Fruit fly (Drosophila melanogaster) whole organism, embryonic: ENCODE results near the gene Taf10.
A peak's percentile ranks its signal among the peaks of the same experiment; 100 is the strongest.

Experiments used
- Antp ChIP-seq: fragments of 200-800 bp; sonication (Bioruptor generic); optimal IDR thresholded peaks from 3 replicates; lab custom pipeline; 2016; ENCODE audit warnings: missing biosample characterization, missing genetic modification characterization
- B-H1 ChIP-seq: fragments of 200-800 bp; sonication (Bioruptor generic); IDR thresholded peaks from 3 replicates; pipeline ENCODE4 v1.3.6; 2022; ENCODE audit warnings: missing biosample characterization, missing genetic modification characterization
- BEAF-32 ChIP-seq: fragments of 200-800 bp; sonication (Bioruptor generic); optimal IDR thresholded peaks from 3 replicates; lab custom pipeline; 2017; ENCODE audit warnings: missing biosample characterization, missing genetic modification characterization, mild to moderate bottlenecking, moderate library complexity, missing genetic modification reagents
- C15 ChIP-seq: fragments of 200-800 bp; sonication (Bioruptor generic); IDR thresholded peaks from 3 replicates; pipeline ENCODE4 v1.3.6; 2022; ENCODE audit warnings: missing biosample characterization, missing genetic modification characterization
- CG10431 ChIP-seq: fragments of 200-800 bp; sonication (Bioruptor generic); optimal IDR thresholded peaks from 3 replicates; lab custom pipeline; 2018; ENCODE audit warnings: missing biosample characterization, mild to moderate bottlenecking, missing genetic modification characterization
- CG11085 ChIP-seq: fragments of 200-800 bp; sonication (Bioruptor generic); IDR thresholded peaks from 2 replicates; pipeline ENCODE4 v1.3.6; 2022; ENCODE audit warnings: missing biosample characterization, missing genetic modification characterization
- CG11247 ChIP-seq: fragments of 200-800 bp; sonication (Bioruptor generic); IDR thresholded peaks from 2 replicates; pipeline ENCODE4 v1.3.6; 2022; ENCODE audit warnings: missing biosample characterization, missing genetic modification characterization
- CG11456 ChIP-seq: fragments of 200-800 bp; sonication (Bioruptor generic); IDR thresholded peaks from 3 replicates; pipeline ENCODE4 v1.3.6; 2022; ENCODE audit warnings: missing biosample characterization, missing genetic modification characterization
- CG17328 ChIP-seq: fragments of 200-800 bp; sonication (Bioruptor generic); IDR thresholded peaks from 2 replicates; pipeline ENCODE4 v1.3.6; 2022; ENCODE audit warnings: missing biosample characterization, missing genetic modification characterization
- CG17568 ChIP-seq: fragments of 200-800 bp; sonication (Bioruptor generic); optimal IDR thresholded peaks from 2 replicates; lab custom pipeline; 2018; ENCODE audit warnings: missing biosample characterization, mild to moderate bottlenecking, missing genetic modification characterization, moderate library complexity
- CG1832 ChIP-seq: fragments of 200-800 bp; sonication (Bioruptor generic); optimal IDR thresholded peaks from 2 replicates; lab custom pipeline; 2017; ENCODE audit warnings: missing biosample characterization, mild to moderate bottlenecking, missing genetic modification characterization, inconsistent platforms
- CG31388 ChIP-seq: fragments of 200-800 bp; sonication (Bioruptor generic); optimal IDR thresholded peaks from 2 replicates; lab custom pipeline; 2016; ENCODE audit warnings: missing biosample characterization, missing genetic modification characterization
- CG32532 ChIP-seq: fragments of 200-800 bp; sonication (Bioruptor generic); IDR thresholded peaks from 2 replicates; pipeline ENCODE4 v1.3.6; 2022; ENCODE audit warnings: missing biosample characterization, missing genetic modification characterization
- CG43689 ChIP-seq: fragments of 200-800 bp; sonication (Bioruptor generic); IDR thresholded peaks from 2 replicates; pipeline ENCODE4 v1.3.6; 2022; ENCODE audit warnings: missing biosample characterization, missing genetic modification characterization
- CG5953 ChIP-seq: fragments of 200-800 bp; sonication (Bioruptor generic); IDR thresholded peaks from 2 replicates; pipeline ENCODE4 v1.3.6; 2022; ENCODE audit warnings: missing biosample characterization, missing genetic modification characterization
- CG6854 ChIP-seq: fragments of 200-800 bp; sonication (Bioruptor generic); optimal IDR thresholded peaks from 3 replicates; lab custom pipeline; 2017; ENCODE audit warnings: missing biosample characterization, mild to moderate bottlenecking, missing genetic modification characterization
- CG9215 ChIP-seq: fragments of 200-800 bp; sonication (Bioruptor generic); IDR thresholded peaks from 2 replicates; pipeline ENCODE4 v1.3.6; 2022; ENCODE audit warnings: missing biosample characterization, missing genetic modification characterization
- CG9437 ChIP-seq: fragments of 200-800 bp; sonication (Bioruptor generic); optimal IDR thresholded peaks from 2 replicates; lab custom pipeline; 2018; ENCODE audit warnings: missing biosample characterization, mild to moderate bottlenecking, missing genetic modification characterization
- CG9817 ChIP-seq: fragments of 200-800 bp; sonication (Bioruptor generic); optimal IDR thresholded peaks from 2 replicates; lab custom pipeline; 2018; ENCODE audit warnings: missing biosample characterization, mild to moderate bottlenecking, missing genetic modification characterization, moderate library complexity
- CG9876 ChIP-seq: fragments of 200-800 bp; sonication (Bioruptor generic); optimal IDR thresholded peaks from 2 replicates; lab custom pipeline; 2016; ENCODE audit warnings: missing biosample characterization, missing genetic modification characterization
- D ChIP-seq, 2 experiments: fragments of 200-800 bp in 1 of 2; fragments of >200 bp in 1 of 2; sonication (Bioruptor generic) in 1 of 2; optimal IDR thresholded peaks; 2 replicates in 1 of 2; 3 replicates in 1 of 2; lab custom pipeline; 2017; ENCODE audit warnings: mild to moderate bottlenecking in 1 of 2, missing biosample characterization in 1 of 2, missing genetic modification characterization in 1 of 2, missing genetic modification reagents in 1 of 2
- D19A ChIP-seq: fragments of 200-800 bp; optimal IDR thresholded peaks from 3 replicates; lab custom pipeline; 2019; ENCODE audit warnings: missing biosample characterization, mild to moderate bottlenecking, missing genetic modification characterization, moderate library complexity
- Dip3 ChIP-seq: fragments of 200-800 bp; sonication (Bioruptor generic); optimal IDR thresholded peaks from 3 replicates; lab custom pipeline; 2016; ENCODE audit warnings: missing biosample characterization, missing genetic modification characterization
- Dll ChIP-seq: fragments of 200-800 bp; sonication (Bioruptor generic); IDR thresholded peaks from 4 replicates; pipeline ENCODE4 v1.3.6; 2022; ENCODE audit warnings: missing biosample characterization, missing genetic modification characterization; ENCODE audit not compliant: partially characterized antibody
- Doc2 ChIP-seq: fragments of 200-800 bp; sonication (Bioruptor generic); IDR thresholded peaks from 2 replicates; pipeline ENCODE4 v1.3.6; 2022; ENCODE audit warnings: missing biosample characterization, missing genetic modification characterization
- Elba2 ChIP-seq: fragments of 200-800 bp; sonication (Bioruptor generic); optimal IDR thresholded peaks from 3 replicates; lab custom pipeline; 2016; ENCODE audit warnings: missing biosample characterization, missing genetic modification characterization
- Kr ChIP-seq: fragments of 200-800 bp; sonication (Bioruptor generic); optimal IDR thresholded peaks from 2 replicates; lab custom pipeline; 2017; ENCODE audit warnings: missing biosample characterization, mild to moderate bottlenecking, missing genetic modification characterization
- Lpt ChIP-seq: fragments of >200 bp; optimal IDR thresholded peaks from 2 replicates; lab custom pipeline; 2018; ENCODE audit warnings: missing biosample characterization, missing genetic modification characterization
- Mes4 ChIP-seq: fragments of 200-800 bp; sonication (Bioruptor generic); optimal IDR thresholded peaks from 2 replicates; lab custom pipeline; 2016; ENCODE audit warnings: missing biosample characterization, missing genetic modification characterization
- Ptx1 ChIP-seq: fragments of 200-800 bp; sonication (Bioruptor generic); IDR thresholded peaks from 2 replicates; pipeline ENCODE4 v1.3.6; 2022; ENCODE audit warnings: missing biosample characterization, missing genetic modification characterization
- Sox102F ChIP-seq: fragments of 200-800 bp; sonication (Bioruptor generic); optimal IDR thresholded peaks from 2 replicates; lab custom pipeline; 2018; ENCODE audit warnings: missing biosample characterization, mild to moderate bottlenecking, missing genetic modification characterization, moderate library complexity
- Stat92E ChIP-seq, 3 experiments: fragments of >200 bp in 2 of 3; fragments of 200-800 bp in 1 of 3; sonication (Bioruptor generic) in 1 of 3; optimal IDR thresholded peaks; 2 replicates each; lab custom pipeline; 2017 to 2019; ENCODE audit warnings: missing biosample characterization in 3 of 3, missing genetic modification characterization in 3 of 3, mild to moderate bottlenecking in 1 of 3, moderate library complexity in 1 of 3
- Xbp1 ChIP-seq: fragments of 200-800 bp; sonication (Bioruptor generic); optimal IDR thresholded peaks from 3 replicates; lab custom pipeline; 2016; ENCODE audit warnings: missing biosample characterization, mild to moderate bottlenecking, missing genetic modification characterization
- abd-A ChIP-seq: fragments of 200-800 bp; sonication (Bioruptor generic); optimal IDR thresholded peaks from 3 replicates; lab custom pipeline; 2019; ENCODE audit warnings: missing biosample characterization, mild to moderate bottlenecking, missing genetic modification characterization, moderate library complexity
- aop ChIP-seq: fragments of 200-800 bp; sonication (Bioruptor generic); IDR thresholded peaks from 2 replicates; pipeline ENCODE4 v1.3.6; 2022; ENCODE audit warnings: missing biosample characterization, missing genetic modification characterization
- ap ChIP-seq: fragments of 200-800 bp; sonication (Bioruptor generic); IDR thresholded peaks from 2 replicates; pipeline ENCODE4 v1.3.6; 2022; ENCODE audit warnings: missing biosample characterization, missing genetic modification characterization
- az2 ChIP-seq: fragments of 200-800 bp; sonication (Bioruptor generic); optimal IDR thresholded peaks from 3 replicates; lab custom pipeline; 2016; ENCODE audit warnings: missing biosample characterization, missing genetic modification characterization
- bcd ChIP-seq: fragments of 200-800 bp; sonication (Bioruptor generic); optimal IDR thresholded peaks from 2 replicates; lab custom pipeline; 2017; ENCODE audit warnings: missing biosample characterization, mild to moderate bottlenecking, missing genetic modification characterization
- crc ChIP-seq: fragments of 200-800 bp; sonication (Bioruptor generic); optimal IDR thresholded peaks from 2 replicates; lab custom pipeline; 2016; ENCODE audit warnings: missing biosample characterization, missing genetic modification characterization
- dan ChIP-seq: fragments of 200-800 bp; sonication (Bioruptor generic); IDR thresholded peaks from 2 replicates; pipeline ENCODE4 v1.3.6; 2022; ENCODE audit warnings: missing biosample characterization, missing genetic modification characterization
- dmrt99B ChIP-seq: fragments of 200-800 bp; sonication (Bioruptor generic); optimal IDR thresholded peaks from 2 replicates; lab custom pipeline; 2018; ENCODE audit warnings: missing biosample characterization, mild to moderate bottlenecking, missing genetic modification characterization, moderate library complexity
- grau ChIP-seq: fragments of 200-800 bp; optimal IDR thresholded peaks from 3 replicates; lab custom pipeline; 2019; ENCODE audit warnings: missing biosample characterization, mild to moderate bottlenecking, missing genetic modification characterization, moderate library complexity
- hbn ChIP-seq: fragments of 200-800 bp; sonication (Bioruptor generic); IDR thresholded peaks from 2 replicates; pipeline ENCODE4 v1.3.6; 2022; ENCODE audit warnings: missing biosample characterization, missing genetic modification characterization; ENCODE audit not compliant: partially characterized antibody
- hth ChIP-seq: fragments of >200 bp; optimal IDR thresholded peaks from 2 replicates; lab custom pipeline; 2017; ENCODE audit warnings: inconsistent platforms
- mam ChIP-seq: fragments of 200-800 bp; sonication (Bioruptor generic); optimal IDR thresholded peaks from 3 replicates; lab custom pipeline; 2016; ENCODE audit warnings: missing biosample characterization, missing genetic modification characterization
- oc ChIP-seq: fragments of 200-800 bp; sonication (Bioruptor generic); optimal IDR thresholded peaks from 2 replicates; lab custom pipeline; 2018; ENCODE audit warnings: missing biosample characterization, mild to moderate bottlenecking, missing genetic modification characterization, moderate library complexity
- pros ChIP-seq: fragments of 200-800 bp; sonication (Bioruptor generic); optimal IDR thresholded peaks from 3 replicates; lab custom pipeline; 2019; ENCODE audit warnings: missing biosample characterization, mild to moderate bottlenecking, missing genetic modification characterization, moderate library complexity
- slbo ChIP-seq: fragments of 200-800 bp; sonication (Bioruptor generic); IDR thresholded peaks from 2 replicates; pipeline ENCODE4 v1.3.6; 2022; ENCODE audit warnings: missing biosample characterization, missing genetic modification characterization
- sqz ChIP-seq: fragments of 200-800 bp; sonication (Bioruptor generic); optimal IDR thresholded peaks from 3 replicates; lab custom pipeline; 2018; ENCODE audit warnings: missing biosample characterization, mild to moderate bottlenecking, missing genetic modification characterization
- stc ChIP-seq: fragments of 200-800 bp; sonication (Bioruptor generic); IDR thresholded peaks from 2 replicates; pipeline ENCODE4 v1.3.6; 2022; ENCODE audit warnings: missing biosample characterization, missing genetic modification characterization
- vnd ChIP-seq: fragments of 200-800 bp; sonication (Bioruptor generic); IDR thresholded peaks from 3 replicates; pipeline ENCODE4 v1.3.6; 2022; ENCODE audit warnings: missing biosample characterization, missing genetic modification characterization; ENCODE audit not compliant: partially characterized antibody
- zf30C ChIP-seq: fragments of 200-800 bp; sonication (Bioruptor generic); optimal IDR thresholded peaks from 3 replicates; lab custom pipeline; 2018; ENCODE audit warnings: missing biosample characterization, mild to moderate bottlenecking, missing genetic modification characterization

The Taf10 gene

DNA sequence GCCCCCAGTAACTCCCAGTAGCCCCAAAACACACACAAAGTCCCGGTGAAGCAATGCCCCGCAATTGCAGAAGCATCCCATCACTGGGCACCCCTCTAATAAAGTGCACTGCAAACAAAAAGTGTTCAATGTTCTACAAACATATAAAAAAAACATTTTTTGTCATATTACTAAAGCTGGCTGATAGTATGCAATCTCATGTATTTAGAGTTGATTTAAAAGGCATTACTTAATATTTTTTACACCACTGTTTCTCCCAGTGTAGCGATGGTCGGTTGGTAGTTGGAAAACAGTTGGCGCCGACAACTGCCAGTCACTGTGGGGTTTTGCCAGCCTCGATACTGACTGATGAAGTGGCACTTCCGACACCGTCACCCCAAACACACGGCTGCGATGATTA lies 47.3 kb upstream of the Taf10 start (continued):
- TF ChIP-seq Xbp1 (no peak), mam (GFP tag; lab: Kevin White, UChicago) (peak; percentile 13), CG10431 (GFP tag; lab: Kevin White, UChicago) (no peak), CG17328 (no peak), D (optimal IDR thresholded peaks at IDR 0.05; lab: Kevin White, UChicago) (no peak), D (GFP tag; optimal IDR thresholded peaks at IDR 0.05; lab: Kevin White, UChicago) (no peak), CG43689 (GFP tag; lab: Robert Waterston, UW) (no peak), grau (tag; lab: Kevin White, UChicago) (no peak), D19A (tag; lab: Kevin White, UChicago) (no peak), az2 (GFP tag; lab: Kevin White, UChicago) (no peak), CG11456 (GFP tag; lab: Robert Waterston, UW) (peak; percentile 43; the same call in 1 of the 3 replicates), pros (no peak), Elba2 (no peak), vnd (no peak), CG17568 (GFP tag; lab: Kevin White, UChicago) (no peak), CG31388 (GFP tag; lab: Kevin White, UChicago) (no peak), stc (no peak), BEAF-32 (no peak), Dll (no peak), ap (GFP tag; lab: Robert Waterston, UW) (no peak), Kr (GFP tag; lab: Kevin White, UChicago) (no peak), CG9215 (no peak), Mes4 (GFP tag; lab: Kevin White, UChicago) (no peak), Ptx1 (peak; percentile 41), zf30C (no peak), abd-A (tag; lab: Kevin White, UChicago) (peak; percentile 10), oc (no peak), CG1832 (no peak), Sox102F (peak; percentile 27), hbn (GFP tag; lab: Robert Waterston, UW) (no peak), Lpt (GFP tag; lab: Kevin White, UChicago) (no peak), CG9817 (tag; lab: Kevin White, UChicago) (peak; percentile 27), Stat92E (GFP tag; optimal IDR thresholded peaks at IDR 0.05; lab: Kevin White, UChicago) (no peak), C15 (no peak), bcd (no peak), CG5953 (GFP tag; lab: Robert Waterston, UW) (no peak), CG11247 (GFP tag; lab: Robert Waterston, UW) (no peak), dmrt99B (peak; percentile 7), CG32532 (GFP tag; lab: Robert Waterston, UW) (peak; percentile 44; the same call in 1 of the 2 replicates), B-H1 (GFP tag; lab: Robert Waterston, UW) (no peak), Antp (no peak), crc (GFP tag; lab: Kevin White, UChicago) (no peak), Dip3 (GFP tag; lab: Kevin White, UChicago) (peak; percentile 18), CG6854 (GFP tag; lab: Kevin White, UChicago) (no peak), aop (GFP tag; lab: Robert Waterston, UW) (no peak), CG9437 (no peak), Doc2 (GFP tag; lab: Robert Waterston, UW) (no peak), hth (lab: Kevin White, UChicago) (no peak), dan (GFP tag; lab: Robert Waterston, UW) (no peak), CG11085 (GFP tag; lab: Robert Waterston, UW) (no peak), CG9876 (GFP tag; lab: Kevin White, UChicago) (no peak), slbo (peak; percentile 28; the same call in 1 of the 2 replicates), sqz (no peak)
